Fruit fly (Drosophila melanogaster) whole organism, adult: ENCODE data around the gene Pex2.

Experiments used
- CG14711 ChIP-seq: fragments of 200-800 bp; sonication (Bioruptor generic); optimal IDR thresholded peaks from 2 replicates; lab custom pipeline; 2018; ENCODE audit warnings: missing biosample characterization, mild to moderate bottlenecking, missing genetic modification characterization, moderate library complexity
- CG1620 ChIP-seq: fragments of 200-800 bp; sonication (Bioruptor generic); optimal IDR thresholded peaks from 2 replicates; lab custom pipeline; 2016; ENCODE audit warnings: missing biosample characterization, missing genetic modification characterization
- CG7045 ChIP-seq: fragments of 200-800 bp; sonication (Bioruptor generic); optimal IDR thresholded peaks from 2 replicates; lab custom pipeline; 2017; ENCODE audit warnings: missing biosample characterization, mild to moderate bottlenecking, missing genetic modification characterization
- CG7101 ChIP-seq: fragments of 200-800 bp; sonication (Bioruptor generic); optimal IDR thresholded peaks from 2 replicates; lab custom pipeline; 2018; ENCODE audit warnings: missing biosample characterization, mild to moderate bottlenecking, missing genetic modification characterization, moderate library complexity
- Crg-1 ChIP-seq: fragments of 200-800 bp; sonication (Bioruptor generic); optimal IDR thresholded peaks from 2 replicates; lab custom pipeline; 2016; ENCODE audit warnings: missing biosample characterization, missing genetic modification characterization
- Hr96 ChIP-seq: fragments of 200-800 bp; sonication (Bioruptor generic); optimal IDR thresholded peaks from 2 replicates; lab custom pipeline; 2016; ENCODE audit warnings: missing biosample characterization, missing genetic modification characterization
- bab1 ChIP-seq: fragments of 200-800 bp; sonication (Bioruptor generic); optimal IDR thresholded peaks from 3 replicates; lab custom pipeline; 2019; ENCODE audit warnings: missing biosample characterization, mild to moderate bottlenecking, missing genetic modification characterization, moderate library complexity
- cnc ChIP-seq, 2 experiments: fragments of >200 bp; optimal IDR thresholded peaks; 2 replicates each; lab custom pipeline; 2017
- kay ChIP-seq: fragments of 200-800 bp; sonication (Bioruptor generic); peaks from one replicate; lab custom pipeline; 2016; ENCODE audit warnings: missing biosample characterization, missing genetic modification characterization, borderline replicate concordance
- pad ChIP-seq: fragments of 200-800 bp; sonication (Bioruptor generic); optimal IDR thresholded peaks from 3 replicates; lab custom pipeline; 2017; ENCODE audit warnings: missing biosample characterization, missing genetic modification characterization, mild to moderate bottlenecking, moderate library complexity, missing genetic modification reagents

DNA sequence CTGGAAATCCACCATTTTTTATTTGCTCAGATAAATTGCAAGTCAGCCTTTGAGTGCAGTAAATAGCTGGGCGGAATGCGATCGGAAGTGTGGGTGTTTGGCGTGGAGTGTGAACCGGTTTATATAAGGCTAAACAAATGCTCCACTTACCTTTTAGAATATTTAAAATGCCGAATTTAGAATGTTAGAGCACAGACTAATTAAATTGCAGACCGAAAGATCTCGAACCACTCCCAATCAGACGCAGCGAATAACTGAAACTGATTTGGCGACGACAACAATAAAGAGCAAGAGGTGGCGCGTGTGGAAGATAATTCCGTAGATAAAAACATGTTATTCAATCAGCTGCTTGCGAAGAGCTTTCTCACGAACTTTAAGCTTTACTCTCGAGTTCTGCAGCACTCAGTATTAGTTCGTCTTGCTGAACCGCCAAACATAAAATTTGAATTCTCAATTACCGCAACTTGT is 21.8 kb downstream of the Pex2 start, which contains the start of gene Idh:
- TF ChIP-seq CG1620 (GFP tag; lab: Kevin White, UChicago) (peak; percentile 34), Crg-1 (GFP tag; lab: Kevin White, UChicago) (peak; percentile 29), bab1 (GFP tag; lab: Kevin White, UChicago) (peak; percentile 80), CG7045 (GFP tag; lab: Kevin White, UChicago) (no peak), Hr96 (peak; percentile 41), CG14711 (no peak), CG7101 (tag; lab: Kevin White, UChicago) (peak; percentile 38), cnc (optimal IDR thresholded peaks at IDR 0.05; lab: Kevin White, UChicago) (peak; percentile 71 to 78), pad (GFP tag; lab: Kevin White, UChicago) (peak; percentile 36), kay (GFP tag; lab: Kevin White, UChicago) (no peak)
